Fruit fly (Drosophila melanogaster) whole organism, embryonic: ENCODE data around the gene IFT52.
A peak's percentile ranks its signal among the peaks of the same experiment; 100 is the strongest.

ENCODE experiments used
- Asciz ChIP-seq: fragments of 200-800 bp; sonication (Bioruptor generic); optimal IDR thresholded peaks from 2 replicates; lab custom pipeline; 2017; ENCODE audit warnings: missing biosample characterization, mild to moderate bottlenecking, missing genetic modification characterization, missing genetic modification reagents
- BtbVII ChIP-seq: fragments of 200-800 bp; sonication (Bioruptor generic); optimal IDR thresholded peaks from 3 replicates; lab custom pipeline; 2017; ENCODE audit warnings: missing biosample characterization, mild to moderate bottlenecking, missing genetic modification characterization
- CG10209 ChIP-seq: fragments of 200-800 bp; sonication (Bioruptor generic); optimal IDR thresholded peaks from 3 replicates; lab custom pipeline; 2017; ENCODE audit warnings: missing biosample characterization, mild to moderate bottlenecking, missing genetic modification characterization, missing genetic modification reagents
- CG10274 ChIP-seq: fragments of 200-800 bp; sonication (Bioruptor generic); optimal IDR thresholded peaks from 3 replicates; lab custom pipeline; 2017; ENCODE audit warnings: missing biosample characterization, mild to moderate bottlenecking, missing genetic modification characterization
- CG10462 ChIP-seq: fragments of 200-800 bp; sonication (Bioruptor generic); optimal IDR thresholded peaks from 2 replicates; lab custom pipeline; 2016; ENCODE audit warnings: missing biosample characterization, missing genetic modification characterization
- CG10565 ChIP-seq: fragments of 200-800 bp; sonication (Bioruptor generic); optimal IDR thresholded peaks from 3 replicates; lab custom pipeline; 2016; ENCODE audit warnings: missing biosample characterization, mild to moderate bottlenecking, missing genetic modification characterization
- CG15073 ChIP-seq: fragments of 200-800 bp; sonication (Bioruptor generic); optimal IDR thresholded peaks from 2 replicates; lab custom pipeline; 2016; ENCODE audit warnings: missing biosample characterization, missing genetic modification characterization
- CG15269 ChIP-seq: fragments of 200-800 bp; sonication (Bioruptor generic); optimal IDR thresholded peaks from 2 replicates; lab custom pipeline; 2018; ENCODE audit warnings: missing biosample characterization, mild to moderate bottlenecking, missing genetic modification characterization, moderate library complexity
- CG1647 ChIP-seq: fragments of 200-800 bp; sonication (Bioruptor generic); optimal IDR thresholded peaks from 3 replicates; lab custom pipeline; 2016; ENCODE audit warnings: missing biosample characterization, missing genetic modification characterization
- CG16779 ChIP-seq: fragments of 200-800 bp; sonication (Bioruptor generic); IDR thresholded peaks from 2 replicates; pipeline ENCODE4 v1.3.6; 2022; ENCODE audit warnings: missing biosample characterization, missing genetic modification characterization
- CG16815 ChIP-seq: fragments of 200-800 bp; sonication (Bioruptor generic); optimal IDR thresholded peaks from 3 replicates; lab custom pipeline; 2017; ENCODE audit warnings: missing biosample characterization, mild to moderate bottlenecking, missing genetic modification characterization
- CG17361 ChIP-seq: fragments of 200-800 bp; sonication (Bioruptor generic); IDR thresholded peaks from 3 replicates; pipeline ENCODE4 v1.3.6; 2022; ENCODE audit warnings: missing biosample characterization, missing genetic modification characterization
- CG31441 ChIP-seq: fragments of 200-800 bp; sonication (Bioruptor generic); IDR thresholded peaks from 2 replicates; pipeline ENCODE4 v1.3.6; 2022; ENCODE audit warnings: missing biosample characterization, missing genetic modification characterization
- CG34376 ChIP-seq: fragments of 200-800 bp; sonication (Bioruptor generic); optimal IDR thresholded peaks from 2 replicates; lab custom pipeline; 2018; ENCODE audit warnings: missing biosample characterization, mild to moderate bottlenecking, missing genetic modification characterization
- CG42726 ChIP-seq: fragments of 200-800 bp; sonication (Bioruptor generic); IDR thresholded peaks from 2 replicates; pipeline ENCODE4 v1.3.6; 2022; ENCODE audit warnings: missing biosample characterization, missing genetic modification characterization; ENCODE audit not compliant: partially characterized antibody
- CG4854 ChIP-seq: fragments of 200-800 bp; sonication (Bioruptor generic); optimal IDR thresholded peaks from 2 replicates; lab custom pipeline; 2016; ENCODE audit warnings: missing biosample characterization, missing genetic modification characterization, inconsistent platforms
- CG9609 ChIP-seq: fragments of 200-800 bp; sonication (Bioruptor generic); optimal IDR thresholded peaks from 3 replicates; lab custom pipeline; 2016; ENCODE audit warnings: missing biosample characterization, missing genetic modification characterization
- CoRest ChIP-seq: fragments of 200-800 bp; sonication (Bioruptor generic); optimal IDR thresholded peaks from 3 replicates; lab custom pipeline; 2018; ENCODE audit warnings: missing biosample characterization, mild to moderate bottlenecking, missing genetic modification characterization, moderate library complexity
- Deaf1 ChIP-seq: fragments of 200-800 bp; optimal IDR thresholded peaks from 3 replicates; lab custom pipeline; 2019; ENCODE audit warnings: missing biosample characterization, mild to moderate bottlenecking, missing genetic modification characterization, moderate library complexity
- E2f1 ChIP-seq: fragments of 200-800 bp; sonication (Bioruptor generic); IDR thresholded peaks from 2 replicates; pipeline ENCODE4 v1.3.6; 2022; ENCODE audit warnings: missing biosample characterization, missing genetic modification characterization
- Fer3 ChIP-seq: fragments of 200-800 bp; sonication (Bioruptor generic); optimal IDR thresholded peaks from 2 replicates; lab custom pipeline; 2018; ENCODE audit warnings: missing biosample characterization, mild to moderate bottlenecking, missing genetic modification characterization, moderate library complexity
- Gsc ChIP-seq: fragments of 200-800 bp; sonication (Bioruptor generic); IDR thresholded peaks from 2 replicates; pipeline ENCODE4 v1.3.6; 2022; ENCODE audit warnings: missing biosample characterization, missing genetic modification characterization
- H2.0 ChIP-seq: fragments of 200-800 bp; sonication (Bioruptor generic); IDR thresholded peaks from 2 replicates; pipeline ENCODE4 v1.3.6; 2022; ENCODE audit warnings: missing biosample characterization, missing genetic modification characterization
- Hr51 ChIP-seq, 2 experiments: fragments of 200-800 bp; sonication (Bioruptor generic); optimal IDR thresholded peaks; 2 replicates in 1 of 2; 3 replicates in 1 of 2; lab custom pipeline; 2016 to 2018; ENCODE audit warnings: missing biosample characterization in 2 of 2, missing genetic modification characterization in 2 of 2, mild to moderate bottlenecking in 1 of 2, moderate library complexity in 1 of 2
- Kr ChIP-seq: fragments of 200-800 bp; sonication (Bioruptor generic); optimal IDR thresholded peaks from 2 replicates; lab custom pipeline; 2017; ENCODE audit warnings: missing biosample characterization, mild to moderate bottlenecking, missing genetic modification characterization
- Med ChIP-seq: fragments of 200-800 bp; sonication (Bioruptor generic); peaks from one replicate; lab custom pipeline; 2016; ENCODE audit warnings: missing biosample characterization, missing genetic modification characterization, mild to moderate bottlenecking, inconsistent platforms, moderate library complexity
- NFAT ChIP-seq: fragments of 200-800 bp; sonication (Bioruptor generic); IDR thresholded peaks from 2 replicates; pipeline ENCODE4 v1.3.6; 2022; ENCODE audit warnings: missing biosample characterization, missing genetic modification characterization
- NfI ChIP-seq: fragments of 200-800 bp; sonication (Bioruptor generic); optimal IDR thresholded peaks from 3 replicates; lab custom pipeline; 2018; ENCODE audit warnings: missing biosample characterization, mild to moderate bottlenecking, missing genetic modification characterization, moderate library complexity
- Optix ChIP-seq: fragments of 200-800 bp; sonication (Bioruptor generic); IDR thresholded peaks from 3 replicates; pipeline ENCODE4 v1.3.6; 2022; ENCODE audit warnings: missing biosample characterization, missing genetic modification characterization
- Sry-β ChIP-seq: fragments of 200-800 bp; sonication (Bioruptor generic); optimal IDR thresholded peaks from 2 replicates; lab custom pipeline; 2018; ENCODE audit warnings: missing biosample characterization, mild to moderate bottlenecking, missing genetic modification characterization, moderate library complexity
- Tbp ChIP-seq: fragments of >200 bp; optimal IDR thresholded peaks from 2 replicates; lab custom pipeline; 2018; ENCODE audit warnings: missing biosample characterization, missing genetic modification characterization
- croc ChIP-seq: fragments of 200-800 bp; sonication (Bioruptor generic); conservative IDR thresholded peaks from 3 replicates; pipeline ENCODE4 v1.3.6; 2022; ENCODE audit warnings: missing biosample characterization, missing genetic modification characterization
- dm ChIP-seq: fragments of 200-800 bp; sonication (Bioruptor generic); optimal IDR thresholded peaks from 3 replicates; lab custom pipeline; 2016; ENCODE audit warnings: missing biosample characterization, missing genetic modification characterization
- eve ChIP-seq, 2 experiments: fragments of >200 bp; optimal IDR thresholded peaks; 2 replicates each; lab custom pipeline; 2017; ENCODE audit warnings: missing biosample characterization in 2 of 2, missing genetic modification characterization in 2 of 2
- fu2 ChIP-seq: fragments of 200-800 bp; sonication (Bioruptor generic); optimal IDR thresholded peaks from 2 replicates; lab custom pipeline; 2016; ENCODE audit warnings: missing biosample characterization, missing genetic modification characterization
- gce ChIP-seq: fragments of 200-800 bp; sonication (Bioruptor generic); IDR thresholded peaks from 3 replicates; pipeline ENCODE4 v1.3.6; 2022; ENCODE audit warnings: missing biosample characterization, missing genetic modification characterization
- gfzf ChIP-seq: fragments of 200-800 bp; sonication (Bioruptor generic); optimal IDR thresholded peaks from 2 replicates; lab custom pipeline; 2016; ENCODE audit warnings: missing biosample characterization, mild to moderate bottlenecking, missing genetic modification characterization, moderate library complexity
- hb ChIP-seq: fragments of 200-800 bp; sonication (Bioruptor generic); IDR thresholded peaks from 3 replicates; pipeline ENCODE4 v1.3.6; 2022; ENCODE audit warnings: missing biosample characterization, missing genetic modification characterization; ENCODE audit not compliant: partially characterized antibody
- jumu ChIP-seq: fragments of 200-800 bp; sonication (Bioruptor generic); optimal IDR thresholded peaks from 3 replicates; lab custom pipeline; 2016; ENCODE audit warnings: missing biosample characterization, missing genetic modification characterization
- kah ChIP-seq: fragments of 200-800 bp; sonication (Bioruptor generic); optimal IDR thresholded peaks from 2 replicates; lab custom pipeline; 2018; ENCODE audit warnings: missing biosample characterization, mild to moderate bottlenecking, missing genetic modification characterization
- lmd ChIP-seq: fragments of 200-800 bp; sonication (Bioruptor generic); IDR thresholded peaks from 2 replicates; pipeline ENCODE4 v1.3.6; 2022; ENCODE audit warnings: missing biosample characterization, missing genetic modification characterization
- mld ChIP-seq: fragments of 200-800 bp; sonication (Bioruptor generic); IDR thresholded peaks from 3 replicates; pipeline ENCODE4 v1.3.6; 2022; ENCODE audit warnings: missing biosample characterization, missing genetic modification characterization; ENCODE audit not compliant: partially characterized antibody
- nom ChIP-seq: fragments of 200-800 bp; sonication (Bioruptor generic); optimal IDR thresholded peaks from 2 replicates; lab custom pipeline; 2017; ENCODE audit warnings: missing biosample characterization, missing genetic modification characterization, mild to moderate bottlenecking, moderate library complexity, missing genetic modification reagents
- odd ChIP-seq: fragments of 200-800 bp; sonication (Bioruptor generic); optimal IDR thresholded peaks from 2 replicates; lab custom pipeline; 2017; ENCODE audit warnings: missing biosample characterization, mild to moderate bottlenecking, missing genetic modification characterization
- prd ChIP-seq, 3 experiments: fragments of >200 bp in 2 of 3; fragments of 200-800 bp in 1 of 3; sonication (Bioruptor generic) in 1 of 3; optimal IDR thresholded peaks in 2 of 3; IDR thresholded peaks in 1 of 3; 2 replicates in 2 of 3; 3 replicates in 1 of 3; pipeline versions ENCODE4 v1.3.6 to Lab custom; 2017 to 2022; ENCODE audit warnings: missing biosample characterization in 1 of 3, missing genetic modification characterization in 1 of 3
- ro ChIP-seq: fragments of 200-800 bp; sonication (Bioruptor generic); IDR thresholded peaks from 2 replicates; pipeline ENCODE4 v1.3.6; 2022; ENCODE audit warnings: missing biosample characterization, missing genetic modification characterization
- run ChIP-seq: fragments of 200-800 bp; sonication (Bioruptor generic); optimal IDR thresholded peaks from 3 replicates; lab custom pipeline; 2018; ENCODE audit warnings: missing biosample characterization, mild to moderate bottlenecking, missing genetic modification characterization
- sisA ChIP-seq: fragments of 200-800 bp; sonication (Bioruptor generic); IDR thresholded peaks from 2 replicates; pipeline ENCODE4 v1.3.6; 2022; ENCODE audit warnings: missing biosample characterization, missing genetic modification characterization
- wdn ChIP-seq: fragments of 200-800 bp; sonication (Bioruptor generic); IDR thresholded peaks from 2 replicates; pipeline ENCODE4 v1.3.6; 2022; ENCODE audit warnings: missing biosample characterization, missing genetic modification characterization

The IFT52 gene

DNA sequence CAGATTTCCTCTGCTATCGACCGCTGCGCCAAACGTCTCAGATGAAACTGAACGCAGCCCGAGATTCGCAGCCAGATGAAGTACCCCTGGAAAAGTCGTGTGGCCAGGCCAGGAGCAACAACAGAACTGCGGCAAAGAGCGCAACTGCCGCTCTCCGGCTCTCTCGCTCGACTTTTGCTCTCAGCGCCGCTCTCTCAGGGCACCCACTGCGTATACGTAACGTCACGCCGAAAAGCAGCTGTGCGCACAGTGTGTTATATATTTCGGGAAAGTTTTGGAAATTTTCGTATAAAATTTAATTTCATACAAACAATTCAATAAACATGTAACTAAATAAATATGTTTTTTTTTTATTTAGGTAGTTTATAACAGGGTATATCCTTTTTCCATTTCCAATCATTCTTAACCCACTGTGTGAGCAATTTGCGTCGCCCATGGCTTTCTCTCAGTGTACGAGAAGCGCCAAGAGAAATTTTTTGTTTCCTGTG lies 43.8 kb upstream of the IFT52 start, which contains the start of gene Dpp10 (continued):
- TF ChIP-seq E2f1 (GFP tag; lab: Robert Waterston, UW) (peak; percentile 96), ro (GFP tag; lab: Robert Waterston, UW) (peak; percentile 82), Fer3 (peak; percentile 93), CG15269 (peak; percentile 95), Med (GFP tag; lab: Kevin White, UChicago) (peak; percentile 98), gce (GFP tag; lab: Robert Waterston, UW) (peak; percentile 83; the same call in 2 of the 3 replicates), fu2 (GFP tag; lab: Kevin White, UChicago) (peak; percentile 91), BtbVII (GFP tag; lab: Kevin White, UChicago) (peak; percentile 91), croc (peak; percentile 82; the same call in 2 of the 3 replicates), CG34376 (GFP tag; lab: Kevin White, UChicago) (peak; percentile 93), lmd (peak; percentile 95), eve (GFP tag; optimal IDR thresholded peaks at IDR 0.05; lab: Kevin White, UChicago) (peak in 1 of 2 experiments; percentile 86), run (peak; percentile 69), jumu (GFP tag; lab: Kevin White, UChicago) (peak; percentile 66), CG1647 (peak; percentile 83), Optix (GFP tag; lab: Robert Waterston, UW) (peak; percentile 90), NFAT (GFP tag; lab: Robert Waterston, UW) (peak; percentile 93), Deaf1 (tag; lab: Kevin White, UChicago) (peak; percentile 74), H2.0 (GFP tag; lab: Robert Waterston, UW) (peak; percentile 93), Sry-β (GFP tag; lab: Kevin White, UChicago) (no peak), kah (peak; percentile 60), wdn (GFP tag; lab: Robert Waterston, UW) (peak; percentile 96), CG16815 (peak; percentile 70), CoRest (peak; percentile 91), dm (GFP tag; lab: Kevin White, UChicago) (peak; percentile 43), CG42726 (GFP tag; lab: Robert Waterston, UW) (no peak), CG9609 (GFP tag; lab: Kevin White, UChicago) (peak; percentile 80), Gsc (peak; percentile 73), CG10274 (peak; percentile 70), CG10565 (GFP tag; lab: Kevin White, UChicago) (no peak), hb (GFP tag; lab: Robert Waterston, UW) (no peak), CG10209 (GFP tag; lab: Kevin White, UChicago) (peak; percentile 91), CG17361 (GFP tag; lab: Robert Waterston, UW) (peak; percentile 83; the same call in 2 of the 3 replicates), odd (GFP tag; lab: Kevin White, UChicago) (peak; percentile 87), CG4854 (GFP tag; lab: Kevin White, UChicago) (peak; percentile 87), prd (optimal IDR thresholded peaks at IDR 0.05; lab: Kevin White, UChicago) (no peak), prd (GFP tag; IDR thresholded peaks at IDR 0.05; lab: Robert Waterston, UW) (peak; percentile 95), NfI (peak; percentile 92), Hr51 (GFP tag; optimal IDR thresholded peaks at IDR 0.05; lab: Kevin White, UChicago) (peak; percentile 90 to 94), CG10462 (GFP tag; lab: Kevin White, UChicago) (peak; percentile 77), Asciz (GFP tag; lab: Kevin White, UChicago) (peak; percentile 78), CG16779 (GFP tag; lab: Robert Waterston, UW) (peak; percentile 72), Tbp (GFP tag; lab: Kevin White, UChicago) (no peak), mld (GFP tag; lab: Robert Waterston, UW) (no peak), sisA (GFP tag; lab: Robert Waterston, UW) (peak; percentile 95), CG31441 (GFP tag; lab: Robert Waterston, UW) (peak; percentile 71; the same call in 1 of the 2 replicates), gfzf (GFP tag; lab: Kevin White, UChicago) (no peak), CG15073 (GFP tag; lab: Kevin White, UChicago) (peak; percentile 21), nom (GFP tag; lab: Kevin White, UChicago) (peak; percentile 11), Kr (GFP tag; lab: Kevin White, UChicago) (no peak)
